Fruit fly (Drosophila melanogaster) whole organism, embryonic: ENCODE measurements around the gene Tsen34.

Experiments used
- Ada2b ChIP-seq: fragments of 200-800 bp; sonication (Bioruptor generic); IDR thresholded peaks from 2 replicates; pipeline ENCODE4 v1.3.6; 2022; ENCODE audit warnings: missing biosample characterization, missing genetic modification characterization
- Adf1 ChIP-seq: fragments of 200-800 bp; sonication (Bioruptor generic); IDR thresholded peaks from 2 replicates; pipeline ENCODE4 v1.3.6; 2022; ENCODE audit warnings: missing biosample characterization, missing genetic modification characterization
- BEAF-32 ChIP-seq: fragments of 200-800 bp; sonication (Bioruptor generic); optimal IDR thresholded peaks from 3 replicates; lab custom pipeline; 2017; ENCODE audit warnings: missing biosample characterization, missing genetic modification characterization, mild to moderate bottlenecking, moderate library complexity, missing genetic modification reagents
- CG10267 ChIP-seq: fragments of 200-800 bp; sonication (Bioruptor generic); optimal IDR thresholded peaks from 2 replicates; lab custom pipeline; 2018; ENCODE audit warnings: missing biosample characterization, mild to moderate bottlenecking, missing genetic modification characterization, moderate library complexity
- CG10979 ChIP-seq: fragments of 200-800 bp; sonication (Bioruptor generic); optimal IDR thresholded peaks from 2 replicates; lab custom pipeline; 2018; ENCODE audit warnings: missing biosample characterization, mild to moderate bottlenecking, missing genetic modification characterization, moderate library complexity
- CG12071 ChIP-seq: fragments of 200-800 bp; sonication (Bioruptor generic); optimal IDR thresholded peaks from 3 replicates; lab custom pipeline; 2018; ENCODE audit warnings: missing biosample characterization, mild to moderate bottlenecking, missing genetic modification characterization
- CG12104 ChIP-seq: fragments of 200-800 bp; sonication (Bioruptor generic); optimal IDR thresholded peaks from 3 replicates; lab custom pipeline; 2016; ENCODE audit warnings: missing biosample characterization, missing genetic modification characterization
- CG13287 ChIP-seq: fragments of 200-800 bp; sonication (Bioruptor generic); IDR thresholded peaks from 2 replicates; pipeline ENCODE4 v1.3.6; 2022; ENCODE audit warnings: missing biosample characterization, missing genetic modification characterization; ENCODE audit not compliant: partially characterized antibody
- CG14014 ChIP-seq: fragments of 200-800 bp; sonication (Bioruptor generic); IDR thresholded peaks from 2 replicates; pipeline ENCODE4 v1.3.6; 2022; ENCODE audit warnings: missing biosample characterization, missing genetic modification characterization
- CG14860 ChIP-seq: fragments of 200-800 bp; sonication (Bioruptor generic); IDR thresholded peaks from 3 replicates; pipeline ENCODE4 v1.3.6; 2022; ENCODE audit warnings: missing biosample characterization, missing genetic modification characterization; ENCODE audit not compliant: partially characterized antibody
- CG16863 ChIP-seq: fragments of 200-800 bp; sonication (Bioruptor generic); optimal IDR thresholded peaks from 3 replicates; lab custom pipeline; 2016; ENCODE audit warnings: missing biosample characterization, missing genetic modification characterization
- CG18476 ChIP-seq: fragments of 200-800 bp; sonication (Bioruptor generic); optimal IDR thresholded peaks from 2 replicates; lab custom pipeline; 2016; ENCODE audit warnings: missing biosample characterization, mild to moderate bottlenecking, missing genetic modification characterization
- CG18599 ChIP-seq: fragments of 200-800 bp; sonication (Bioruptor generic); optimal IDR thresholded peaks from 3 replicates; lab custom pipeline; 2017; ENCODE audit warnings: missing biosample characterization, missing genetic modification characterization, mild to moderate bottlenecking, moderate library complexity, missing genetic modification reagents
- CG2199 ChIP-seq: fragments of 200-800 bp; sonication (Bioruptor generic); IDR thresholded peaks from 3 replicates; pipeline ENCODE4 v1.3.6; 2022; ENCODE audit warnings: missing biosample characterization, missing genetic modification characterization
- CG2875 ChIP-seq: fragments of 200-800 bp; sonication (Bioruptor generic); optimal IDR thresholded peaks from 2 replicates; lab custom pipeline; 2017; ENCODE audit warnings: missing biosample characterization, mild to moderate bottlenecking, missing genetic modification characterization, missing genetic modification reagents
- CG3163 ChIP-seq: fragments of 200-800 bp; sonication (Bioruptor generic); optimal IDR thresholded peaks from 3 replicates; lab custom pipeline; 2016; ENCODE audit warnings: missing biosample characterization, missing genetic modification characterization
- CG33213 ChIP-seq: fragments of 200-800 bp; sonication (Bioruptor generic); optimal IDR thresholded peaks from 3 replicates; lab custom pipeline; 2016; ENCODE audit warnings: missing biosample characterization, missing genetic modification characterization
- CG43689 ChIP-seq: fragments of 200-800 bp; sonication (Bioruptor generic); IDR thresholded peaks from 2 replicates; pipeline ENCODE4 v1.3.6; 2022; ENCODE audit warnings: missing biosample characterization, missing genetic modification characterization
- CG6254 ChIP-seq: fragments of 200-800 bp; sonication (Bioruptor generic); optimal IDR thresholded peaks from 3 replicates; lab custom pipeline; 2017; ENCODE audit warnings: mild to moderate bottlenecking, missing biosample characterization, missing genetic modification reagents, missing genetic modification characterization
- CG6689 ChIP-seq: fragments of 200-800 bp; sonication (Bioruptor generic); IDR thresholded peaks from 2 replicates; pipeline ENCODE4 v1.3.6; 2022; ENCODE audit warnings: missing biosample characterization, missing genetic modification characterization
- CG7372 ChIP-seq: fragments of 200-800 bp; sonication (Bioruptor generic); IDR thresholded peaks from 2 replicates; pipeline ENCODE4 v1.3.6; 2022; ENCODE audit warnings: missing biosample characterization, missing genetic modification characterization
- Chrac-16 ChIP-seq: fragments of 200-800 bp; sonication (Bioruptor generic); optimal IDR thresholded peaks from 3 replicates; lab custom pipeline; 2016; ENCODE audit warnings: missing biosample characterization, missing genetic modification characterization
- CrebB ChIP-seq: fragments of 200-800 bp; sonication (Bioruptor generic); optimal IDR thresholded peaks from 3 replicates; lab custom pipeline; 2018; ENCODE audit warnings: missing biosample characterization, mild to moderate bottlenecking, missing genetic modification characterization
- D19B ChIP-seq: fragments of 200-800 bp; sonication (Bioruptor generic); optimal IDR thresholded peaks from 2 replicates; lab custom pipeline; 2017; ENCODE audit warnings: missing biosample characterization, mild to moderate bottlenecking, missing genetic modification characterization
- Dad ChIP-seq: fragments of 200-800 bp; sonication (Bioruptor generic); optimal IDR thresholded peaks from 3 replicates; lab custom pipeline; 2016; ENCODE audit warnings: missing biosample characterization, missing genetic modification characterization
- Dbx ChIP-seq: fragments of 200-800 bp; sonication (Bioruptor generic); IDR thresholded peaks from 3 replicates; pipeline ENCODE4 v1.3.6; 2022; ENCODE audit warnings: missing biosample characterization, missing genetic modification characterization
- Gsc ChIP-seq: fragments of 200-800 bp; sonication (Bioruptor generic); IDR thresholded peaks from 2 replicates; pipeline ENCODE4 v1.3.6; 2022; ENCODE audit warnings: missing biosample characterization, missing genetic modification characterization
- Hr51 ChIP-seq, 2 experiments: fragments of 200-800 bp; sonication (Bioruptor generic); optimal IDR thresholded peaks; 2 replicates in 1 of 2; 3 replicates in 1 of 2; lab custom pipeline; 2016 to 2018; ENCODE audit warnings: missing biosample characterization in 2 of 2, missing genetic modification characterization in 2 of 2, mild to moderate bottlenecking in 1 of 2, moderate library complexity in 1 of 2
- Hr78 ChIP-seq, 2 experiments: fragments of 200-800 bp in 1 of 2; fragments of >200 bp in 1 of 2; sonication (Bioruptor generic) in 1 of 2; optimal IDR thresholded peaks; 2 replicates each; lab custom pipeline; 2017 to 2019; ENCODE audit warnings: missing biosample characterization in 2 of 2, missing genetic modification characterization in 2 of 2, mild to moderate bottlenecking in 1 of 2, moderate library complexity in 1 of 2
- Lim3 ChIP-seq: fragments of 200-800 bp; sonication (Bioruptor generic); IDR thresholded peaks from 2 replicates; pipeline ENCODE4 v1.3.6; 2022; ENCODE audit warnings: missing biosample characterization, missing genetic modification characterization
- Meics ChIP-seq: fragments of 200-800 bp; sonication (Bioruptor generic); optimal IDR thresholded peaks from 2 replicates; lab custom pipeline; 2017; ENCODE audit warnings: missing biosample characterization, mild to moderate bottlenecking, missing genetic modification characterization
- Oaz ChIP-seq: fragments of 200-800 bp; sonication (Bioruptor generic); IDR thresholded peaks from 2 replicates; pipeline ENCODE4 v1.3.6; 2022; ENCODE audit warnings: missing biosample characterization, missing genetic modification characterization
- Rfx ChIP-seq: fragments of 200-800 bp; sonication (Bioruptor generic); IDR thresholded peaks from 2 replicates; pipeline ENCODE4 v1.3.6; 2022; ENCODE audit warnings: missing biosample characterization, missing genetic modification characterization
- ab ChIP-seq: fragments of 200-800 bp; sonication (Bioruptor generic); optimal IDR thresholded peaks from 2 replicates; lab custom pipeline; 2016; ENCODE audit warnings: missing biosample characterization, missing genetic modification characterization
- cad ChIP-seq: fragments of >200 bp; optimal IDR thresholded peaks from 2 replicates; lab custom pipeline; 2017; ENCODE audit warnings: missing biosample characterization, missing genetic modification characterization
- chif ChIP-seq, 2 experiments: fragments of 200-800 bp; sonication (Bioruptor generic); optimal IDR thresholded peaks; 3 replicates each; lab custom pipeline; 2016; ENCODE audit warnings: missing biosample characterization in 2 of 2, missing genetic modification characterization in 2 of 2
- cwo ChIP-seq: fragments of 200-800 bp; sonication (Bioruptor generic); optimal IDR thresholded peaks from 3 replicates; lab custom pipeline; 2017; ENCODE audit warnings: missing biosample characterization, missing genetic modification characterization, mild to moderate bottlenecking, moderate library complexity, missing genetic modification reagents
- dysf ChIP-seq: fragments of 200-800 bp; sonication (Bioruptor generic); IDR thresholded peaks from 3 replicates; pipeline ENCODE4 v1.3.6; 2022; ENCODE audit warnings: missing biosample characterization, missing genetic modification characterization
- fru ChIP-seq: fragments of >200 bp; optimal IDR thresholded peaks from 2 replicates; lab custom pipeline; 2017
- gfzf ChIP-seq: fragments of 200-800 bp; sonication (Bioruptor generic); optimal IDR thresholded peaks from 2 replicates; lab custom pipeline; 2016; ENCODE audit warnings: missing biosample characterization, mild to moderate bottlenecking, missing genetic modification characterization, moderate library complexity
- gro ChIP-seq: fragments of 200-800 bp; sonication (Bioruptor generic); optimal IDR thresholded peaks from 2 replicates; lab custom pipeline; 2016; ENCODE audit warnings: missing biosample characterization, missing genetic modification characterization
- hkb ChIP-seq, 2 experiments: fragments of 200-800 bp in 1 of 2; fragments of >200 bp in 1 of 2; sonication (Bioruptor generic) in 1 of 2; IDR thresholded peaks in 1 of 2; optimal IDR thresholded peaks in 1 of 2; 2 replicates each; pipeline versions ENCODE4 v1.3.6 to Lab custom; 2017 to 2022; ENCODE audit warnings: missing biosample characterization in 1 of 2, missing genetic modification characterization in 1 of 2
- mam ChIP-seq: fragments of 200-800 bp; sonication (Bioruptor generic); optimal IDR thresholded peaks from 3 replicates; lab custom pipeline; 2016; ENCODE audit warnings: missing biosample characterization, missing genetic modification characterization
- nerfin-1 ChIP-seq: fragments of 200-800 bp; sonication (Bioruptor generic); optimal IDR thresholded peaks from 3 replicates; lab custom pipeline; 2019; ENCODE audit warnings: missing biosample characterization, mild to moderate bottlenecking, missing genetic modification characterization, moderate library complexity
- repo ChIP-seq: fragments of 200-800 bp; sonication (Bioruptor generic); optimal IDR thresholded peaks from 2 replicates; lab custom pipeline; 2016; ENCODE audit warnings: missing biosample characterization, missing genetic modification characterization
- slou ChIP-seq: fragments of 200-800 bp; sonication (Bioruptor generic); optimal IDR thresholded peaks from 3 replicates; lab custom pipeline; 2016; ENCODE audit warnings: missing biosample characterization, missing genetic modification characterization
- tio ChIP-seq: fragments of 200-800 bp; sonication (Bioruptor generic); optimal IDR thresholded peaks from 2 replicates; lab custom pipeline; 2017; ENCODE audit warnings: missing biosample characterization, missing genetic modification characterization, inconsistent platforms
- usp ChIP-seq: fragments of >200 bp; optimal IDR thresholded peaks from 2 replicates; lab custom pipeline; 2017; ENCODE audit warnings: missing biosample characterization, missing genetic modification characterization
- vfl ChIP-seq: fragments of 200-800 bp; sonication (Bioruptor generic); optimal IDR thresholded peaks from 2 replicates; lab custom pipeline; 2016; ENCODE audit warnings: missing biosample characterization, missing genetic modification characterization

Tsen34 gene

DNA sequence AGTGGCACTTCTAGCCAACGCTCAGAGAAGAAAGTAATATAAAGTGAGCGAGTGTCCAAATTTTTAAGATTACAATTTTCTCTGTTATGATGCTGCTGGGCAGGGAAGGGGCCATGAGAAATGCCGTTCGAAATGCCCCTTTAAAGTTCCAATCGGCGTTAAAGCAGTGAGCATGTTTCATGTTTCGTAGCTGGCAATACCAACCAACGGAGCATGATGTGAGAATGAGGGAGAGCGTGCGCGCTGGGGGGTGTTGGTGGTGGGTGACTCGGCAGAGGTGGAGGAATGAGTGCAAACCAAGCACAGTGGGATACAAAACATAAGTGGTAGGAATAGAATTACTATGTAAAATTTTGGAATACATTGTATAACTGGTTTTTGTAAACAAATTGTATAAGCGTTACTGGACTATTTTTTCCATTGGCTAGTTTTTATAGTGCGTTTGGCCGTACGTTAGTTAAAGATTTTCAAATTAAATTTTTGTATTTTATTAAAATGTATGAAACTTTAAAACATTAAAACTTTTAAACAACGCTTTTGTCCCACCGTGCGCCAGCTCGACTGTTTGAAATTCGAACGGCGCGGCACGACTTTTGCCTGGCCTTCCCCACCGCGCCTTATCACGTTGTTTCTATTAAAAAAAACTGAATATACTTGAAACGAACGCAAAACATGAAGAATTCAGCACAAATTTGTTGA is 2.4 kb downstream of the Tsen34 start (continued):
- TF ChIP-seq CG12104 (GFP tag; lab: Kevin White, UChicago) (peak; percentile 100), repo (GFP tag; lab: Kevin White, UChicago) (peak; percentile 98), CG6254 (GFP tag; lab: Kevin White, UChicago) (peak; percentile 98), ab (GFP tag; lab: Kevin White, UChicago) (peak; percentile 96), Gsc (GFP tag; lab: Robert Waterston, UW) (peak; percentile 98), gro (GFP tag; lab: Kevin White, UChicago) (peak; percentile 99), usp (GFP tag; lab: Kevin White, UChicago) (no peak), CG10979 (peak; percentile 100), Dad (GFP tag; lab: Kevin White, UChicago) (peak; percentile 99), CG18599 (GFP tag; lab: Kevin White, UChicago) (peak; percentile 100), CG3163 (GFP tag; lab: Kevin White, UChicago) (peak; percentile 73), Hr51 (GFP tag; optimal IDR thresholded peaks at IDR 0.05; lab: Kevin White, UChicago) (peak; percentile 99 to 100), D19B (GFP tag; lab: Kevin White, UChicago) (peak; percentile 99), Hr78 (GFP tag; optimal IDR thresholded peaks at IDR 0.05; lab: Kevin White, UChicago) (peak in 1 of 2 experiments; percentile 98), CG33213 (GFP tag; lab: Kevin White, UChicago) (peak; percentile 97), CG2199 (GFP tag; lab: Robert Waterston, UW) (peak; percentile 96), nerfin-1 (tag; lab: Kevin White, UChicago) (peak; percentile 99), Meics (peak; percentile 100), dysf (GFP tag; lab: Robert Waterston, UW) (peak; percentile 100), Ada2b (GFP tag; lab: Robert Waterston, UW) (peak; percentile 99), cad (GFP tag; lab: Kevin White, UChicago) (no peak), CG16863 (peak; percentile 99), CG43689 (peak; percentile 99), fru (lab: Kevin White, UChicago) (no peak), Rfx (GFP tag; lab: Robert Waterston, UW) (peak; percentile 100), CG18476 (GFP tag; lab: Kevin White, UChicago) (peak; percentile 99), CrebB (tag; lab: Kevin White, UChicago) (peak; percentile 99), Lim3 (GFP tag; lab: Robert Waterston, UW) (peak; percentile 99), CG6689 (GFP tag; lab: Robert Waterston, UW) (peak; percentile 99), CG14014 (peak; percentile 100), BEAF-32 (GFP tag; lab: Kevin White, UChicago) (peak; percentile 52), CG7372 (peak; percentile 100), Chrac-16 (GFP tag; lab: Kevin White, UChicago) (peak; percentile 99), Adf1 (GFP tag; lab: Robert Waterston, UW) (peak; percentile 95), mam (peak; percentile 99), chif (GFP tag; optimal IDR thresholded peaks at IDR 0.05; lab: Kevin White, UChicago) (peak; percentile 99), vfl (GFP tag; lab: Kevin White, UChicago) (peak; percentile 99), slou (GFP tag; lab: Kevin White, UChicago) (peak; percentile 100), CG10267 (peak; percentile 99), CG12071 (peak; percentile 99), CG14860 (GFP tag; lab: Robert Waterston, UW) (peak; percentile 73), CG2875 (GFP tag; lab: Kevin White, UChicago) (peak; percentile 100), cwo (GFP tag; lab: Kevin White, UChicago) (peak; percentile 100), CG13287 (peak; percentile 67; the same call in 1 of the 2 replicates), Dbx (GFP tag; lab: Robert Waterston, UW) (peak; percentile 100), gfzf (GFP tag; lab: Kevin White, UChicago) (peak; percentile 28), Oaz (GFP tag; lab: Robert Waterston, UW) (peak; percentile 99), hkb (optimal IDR thresholded peaks at IDR 0.05; lab: Kevin White, UChicago) (peak; percentile 4), hkb (GFP tag; IDR thresholded peaks at IDR 0.05; lab: Robert Waterston, UW) (peak; percentile 100), tio (GFP tag; lab: Kevin White, UChicago) (peak; percentile 100)
